Worm (Caenorhabditis elegans): Measurements from ENCODE around the gene clec-223.

DNA sequence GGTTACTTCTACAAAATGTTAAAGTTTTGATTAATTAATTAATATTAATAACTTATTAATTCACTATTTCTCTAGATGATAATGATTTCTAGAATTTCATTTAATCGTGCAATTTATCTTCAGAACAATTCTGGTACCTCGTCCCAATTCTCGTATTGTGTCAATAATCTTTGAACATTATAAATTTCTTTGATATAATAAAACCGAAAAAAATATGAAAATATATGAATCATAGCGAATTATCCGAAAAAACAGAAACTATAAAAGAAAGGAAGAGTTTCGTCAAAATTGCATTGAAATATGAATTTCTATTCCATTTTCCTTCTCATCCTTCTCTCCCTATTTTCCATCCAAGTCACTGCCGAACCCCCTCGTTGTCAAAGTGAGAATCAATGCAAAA, 22.2 kb upstream of the clec-223 start, which contains the start of gene T19B10.12:
- TF ChIP-seq nhr-77 (tag; optimal IDR thresholded peaks at IDR 0.05) = no peak
- TF ChIP-seq T26A8.4 (GFP tag; IDR thresholded peaks at IDR 0.05) = no peak
- TF ChIP-seq R02D3.7 (tag; optimal IDR thresholded peaks at IDR 0.05) = no peak
- TF ChIP-seq zag-1 (tag; optimal IDR thresholded peaks at IDR 0.05) = no peak
- no peak for TF ChIP-seq ama-1 (optimal IDR thresholded peaks at IDR 0.05)
- TF ChIP-seq ztf-11 (tag; optimal IDR thresholded peaks at IDR 0.05) = no peak
- TF ChIP-seq unc-39 (tag; optimal IDR thresholded peaks at IDR 0.05) = no peak
- TF ChIP-seq jun-1 (tag; optimal IDR thresholded peaks at IDR 0.05) = no peak
- TF ChIP-seq aly-2 (tag; optimal IDR thresholded peaks at IDR 0.05) = no peak
